Worm (Caenorhabditis elegans) whole organism, L3 larva: ENCODE data around the gene F44E2.7.

Experiments used
- R02D3.7 ChIP-seq: fragments of 150-350 bp; optimal IDR thresholded peaks from 2 replicates; lab custom pipeline; 2014; ENCODE audit warnings: missing biosample characterization, missing genetic modification characterization
- aly-2 ChIP-seq: fragments of 150-350 bp; optimal IDR thresholded peaks from 2 replicates; lab custom pipeline; 2014; ENCODE audit warnings: missing biosample characterization, missing genetic modification characterization
- ceh-16 ChIP-seq: sonication (generic microtip); optimal IDR thresholded peaks from 2 replicates; lab custom pipeline; 2017; ENCODE audit warnings: missing biosample characterization, missing genetic modification characterization
- ceh-82 ChIP-seq: fragments of 150-350 bp; optimal IDR thresholded peaks from 2 replicates; lab custom pipeline; 2014; ENCODE audit warnings: missing biosample characterization, missing genetic modification characterization
- daf-12 ChIP-seq: fragments of 150-350 bp; optimal IDR thresholded peaks from 2 replicates; lab custom pipeline; 2014; ENCODE audit warnings: missing biosample characterization, missing genetic modification reagents, missing genetic modification characterization
- egl-27 ChIP-seq: sonication (generic microtip); optimal IDR thresholded peaks from 4 replicates; lab custom pipeline; 2017; ENCODE audit warnings: missing biosample characterization, missing genetic modification reagents, missing genetic modification characterization
- elt-1 ChIP-seq: fragments of 150-350 bp; optimal IDR thresholded peaks from 2 replicates; lab custom pipeline; 2014; ENCODE audit warnings: missing biosample characterization, missing genetic modification characterization
- elt-2 ChIP-seq: sonication (generic microtip); optimal IDR thresholded peaks from 2 replicates; lab custom pipeline; 2016; ENCODE audit warnings: missing genetic modification reagents, mild to moderate bottlenecking, missing genetic modification characterization, missing compliant biosample characterization
- elt-3 ChIP-seq, 3 experiments: fragments of 150-350 bp in 1 of 3; sonication (generic microtip) in 2 of 3; optimal IDR thresholded peaks; 2 replicates in 2 of 3; 4 replicates in 1 of 3; lab custom pipeline; 2014 to 2017; ENCODE audit warnings: missing biosample characterization in 3 of 3, missing genetic modification characterization in 3 of 3
- eor-1 ChIP-seq, 2 experiments: fragments of 150-350 bp; optimal IDR thresholded peaks; 2 replicates each; lab custom pipeline; 2014 to 2018; ENCODE audit warnings: missing biosample characterization in 2 of 2, missing genetic modification characterization in 2 of 2
- fkh-10 ChIP-seq: sonication (generic microtip); optimal IDR thresholded peaks from 2 replicates; lab custom pipeline; 2017; ENCODE audit warnings: missing biosample characterization, missing genetic modification reagents, missing genetic modification characterization
- fkh-2 ChIP-seq: fragments of 150-350 bp; optimal IDR thresholded peaks from 2 replicates; lab custom pipeline; 2014; ENCODE audit warnings: missing biosample characterization, missing genetic modification reagents, missing genetic modification characterization
- fos-1 ChIP-seq: fragments of 150-350 bp; optimal IDR thresholded peaks from 2 replicates; lab custom pipeline; 2014; ENCODE audit warnings: missing biosample characterization, missing genetic modification characterization
- hmg-11 ChIP-seq: sonication (generic microtip); optimal IDR thresholded peaks from 2 replicates; lab custom pipeline; 2016; ENCODE audit warnings: missing genetic modification characterization, missing compliant biosample characterization
- lin-15B ChIP-seq: fragments of 150-350 bp; optimal IDR thresholded peaks from 2 replicates; lab custom pipeline; 2014; ENCODE audit warnings: missing biosample characterization, missing genetic modification characterization
- lin-39 ChIP-seq: fragments of 150-350 bp; optimal IDR thresholded peaks from 2 replicates; lab custom pipeline; 2018; ENCODE audit warnings: missing biosample characterization, missing genetic modification reagents, missing genetic modification characterization
- lsy-12 ChIP-seq: sonication (generic microtip); optimal IDR thresholded peaks from 2 replicates; lab custom pipeline; 2016; ENCODE audit warnings: mild to moderate bottlenecking, missing genetic modification characterization, missing compliant biosample characterization
- mml-1 ChIP-seq: fragments of 150-350 bp; sonication (generic microtip); optimal IDR thresholded peaks from 3 replicates; lab custom pipeline; 2014; ENCODE audit warnings: missing biosample characterization, missing genetic modification characterization
- nfya-1 ChIP-seq: sonication (generic microtip); optimal IDR thresholded peaks from 2 replicates; lab custom pipeline; 2017; ENCODE audit warnings: missing genetic modification characterization, mild to moderate bottlenecking, missing compliant biosample characterization, antibody characterized with exemption, moderate library complexity; ENCODE audit not compliant: insufficient read depth
- nhr-11 ChIP-seq: fragments of 150-350 bp; optimal IDR thresholded peaks from 2 replicates; lab custom pipeline; 2014; ENCODE audit warnings: missing biosample characterization, missing genetic modification characterization
- nhr-23 ChIP-seq: fragments of 150-350 bp; optimal IDR thresholded peaks from 2 replicates; lab custom pipeline; 2014; ENCODE audit warnings: missing biosample characterization, missing genetic modification reagents, missing genetic modification characterization
- nhr-25 ChIP-seq: sonication (generic microtip); optimal IDR thresholded peaks from 2 replicates; lab custom pipeline; 2017; ENCODE audit warnings: missing biosample characterization, missing genetic modification characterization
- nhr-43 ChIP-seq: sonication (generic microtip); optimal IDR thresholded peaks from 2 replicates; lab custom pipeline; 2016; ENCODE audit warnings: mild to moderate bottlenecking, missing genetic modification characterization, missing compliant biosample characterization; ENCODE audit not compliant: poor library complexity, severe bottlenecking
- nhr-76 ChIP-seq: fragments of 150-350 bp; sonication (generic microtip); optimal IDR thresholded peaks from 5 replicates; lab custom pipeline; 2014; ENCODE audit warnings: missing biosample characterization, missing genetic modification characterization
- pha-4 ChIP-seq: fragments of 150-350 bp; optimal IDR thresholded peaks from 2 replicates; lab custom pipeline; 2014; ENCODE audit warnings: missing biosample characterization, missing genetic modification reagents, missing genetic modification characterization
- sea-2 ChIP-seq: fragments of 150-350 bp; sonication (generic microtip); optimal IDR thresholded peaks from 4 replicates; lab custom pipeline; 2014; ENCODE audit warnings: missing biosample characterization, missing genetic modification reagents, missing genetic modification characterization
- snpc-4 ChIP-seq: fragments of 150-350 bp; optimal IDR thresholded peaks from 2 replicates; lab custom pipeline; 2014; ENCODE audit warnings: missing biosample characterization, missing genetic modification characterization
- unc-62 ChIP-seq: fragments of 150-350 bp; sonication (generic microtip); optimal IDR thresholded peaks from 4 replicates; lab custom pipeline; 2014; ENCODE audit warnings: missing biosample characterization, missing genetic modification reagents, missing genetic modification characterization
- zag-1 ChIP-seq: fragments of 150-350 bp; optimal IDR thresholded peaks from 2 replicates; lab custom pipeline; 2014; ENCODE audit warnings: missing biosample characterization, missing genetic modification characterization
- ztf-11 ChIP-seq: fragments of 150-350 bp; optimal IDR thresholded peaks from 2 replicates; lab custom pipeline; 2014; ENCODE audit warnings: missing biosample characterization, missing genetic modification characterization

Gene F44E2.7

ce11 chrIII:8849507-8849906 is 1.2 kb upstream of the F44E2.7 start, which contains the start of gene F44E2.8:
F44E2.8 (minus strand) TSS chrIII:8849877.
- no peak for TF ChIP-seq lin-39 (tag; lab: Kevin White, UChicago)

ce11 chrIII:8847722-8848121 is 550 bp downstream of the F44E2.7 start:
- TF ChIP-seq snpc-4 (peak; percentile 44), nhr-43 (peak; percentile 30), pha-4 (tag; lab: Kevin White, UChicago) (peak; percentile 73), lin-15B (peak; percentile 79), egl-27 (tag; lab: Kevin White, UChicago) (no peak), hmg-11 (peak; percentile 24), nhr-11 (tag; lab: Kevin White, UChicago) (no peak), nhr-23 (tag; lab: Kevin White, UChicago) (peak; percentile 69), unc-62 (no peak), R02D3.7 (tag; lab: Kevin White, UChicago) (peak; percentile 9), nfya-1 (peak; percentile 32)

ce11 chrIII:8845114-8845513 is 3.2 kb downstream of the F44E2.7 start, which contains the start of gene F44E2.6:
F44E2.6 (minus strand) TSS chrIII:8845214.
- TF ChIP-seq lsy-12 (tag; lab: Kevin White, UChicago) (no peak), zag-1 (tag; lab: Kevin White, UChicago) (no peak), snpc-4 (no peak)

- TF ChIP-seq ceh-16 (tag; lab: Kevin White, UChicago) (no peak), lin-39 (tag; lab: Kevin White, UChicago) (no peak), nhr-23 (tag; lab: Kevin White, UChicago) (peak; percentile 57)
These were observed 4.1 kb downstream of the F44E2.7 start for ce11 chrIII:8844137-8844536.

- no peak for TF ChIP-seq nhr-11 (tag; lab: Kevin White, UChicago)
- peak; percentile 56 for TF ChIP-seq nhr-23 (tag; lab: Kevin White, UChicago)
- peak; percentile 14 for TF ChIP-seq nhr-25
These were observed 8.5 kb downstream of the F44E2.7 start for ce11 chrIII:8839813-8840212.

- no peak for TF ChIP-seq lin-15B
- TF ChIP-seq elt-1 (tag; lab: Kevin White, UChicago): peak; percentile 77
These were observed 10.2 kb downstream of the F44E2.7 start, which contains the start of gene F44E2.4 for ce11 chrIII:8838075-8838474. F44E2.4 (minus strand) TSS chrIII:8838424.

- TF ChIP-seq elt-3 (tag; optimal IDR thresholded peaks at IDR 0.05; lab: Kevin White, UChicago) (no peak), sea-2 (GFP tag; lab: Kevin White, UChicago) (no peak), eor-1 (tag; optimal IDR thresholded peaks at IDR 0.05; lab: Kevin White, UChicago) (no peak), ceh-16 (tag; lab: Kevin White, UChicago) (no peak)
These were observed 17.1 kb downstream of the F44E2.7 start, which contains the start of gene F44E2.10 for ce11 chrIII:8831059-8831750. F44E2.10 (minus strand) TSS chrIII:8831109.

- TF ChIP-seq aly-2 (tag; lab: Kevin White, UChicago) (no peak), daf-12 (tag; lab: Kevin White, UChicago) (no peak), nhr-43 (no peak), elt-2 (tag; lab: Kevin White, UChicago) (no peak), R02D3.7 (tag; lab: Kevin White, UChicago) (no peak), fos-1 (tag; lab: Kevin White, UChicago) (no peak), lsy-12 (tag; lab: Kevin White, UChicago) (no peak), fkh-2 (tag; lab: Kevin White, UChicago) (no peak), ztf-11 (tag; lab: Kevin White, UChicago) (no peak), mml-1 (tag; lab: Kevin White, UChicago) (no peak), ceh-82 (no peak), nhr-25 (no peak), nfya-1 (peak; percentile 79), nhr-76 (tag; lab: Kevin White, UChicago) (no peak), lin-15B (peak; percentile 66), fkh-10 (GFP tag; lab: Kevin White, UChicago) (no peak), pha-4 (tag; lab: Kevin White, UChicago) (no peak)
These were observed 19.0 kb downstream of the F44E2.7 start, which contains the start of gene F44E2.3 for ce11 chrIII:8829245-8829644. F44E2.3 (minus strand) TSS chrIII:8829305.
